Fruit fly (Drosophila melanogaster) whole organism, embryonic: ENCODE results near the gene UGP.

Experiments used
- Atf-2 ChIP-seq: fragments of 200-800 bp; sonication (Bioruptor generic); optimal IDR thresholded peaks from 2 replicates; lab custom pipeline; 2016; ENCODE audit warnings: missing biosample characterization, missing genetic modification characterization
- CG10959 ChIP-seq: fragments of 200-800 bp; sonication (Bioruptor generic); IDR thresholded peaks from 2 replicates; pipeline ENCODE4 v1.3.6; 2022; ENCODE audit warnings: missing biosample characterization, missing genetic modification characterization
- CG12391 ChIP-seq: fragments of 200-800 bp; sonication (Bioruptor generic); optimal IDR thresholded peaks from 3 replicates; lab custom pipeline; 2018; ENCODE audit warnings: missing biosample characterization, mild to moderate bottlenecking, missing genetic modification characterization, moderate library complexity
- CG13287 ChIP-seq: fragments of 200-800 bp; sonication (Bioruptor generic); IDR thresholded peaks from 2 replicates; pipeline ENCODE4 v1.3.6; 2022; ENCODE audit warnings: missing biosample characterization, missing genetic modification characterization; ENCODE audit not compliant: partially characterized antibody
- CG13296 ChIP-seq: fragments of 200-800 bp; sonication (Bioruptor generic); optimal IDR thresholded peaks from 3 replicates; lab custom pipeline; 2018; ENCODE audit warnings: missing biosample characterization, mild to moderate bottlenecking, missing genetic modification characterization
- CG14860 ChIP-seq: fragments of 200-800 bp; sonication (Bioruptor generic); IDR thresholded peaks from 3 replicates; pipeline ENCODE4 v1.3.6; 2022; ENCODE audit warnings: missing biosample characterization, missing genetic modification characterization; ENCODE audit not compliant: partially characterized antibody
- CG1602 ChIP-seq: fragments of 200-800 bp; sonication (Bioruptor generic); optimal IDR thresholded peaks from 3 replicates; lab custom pipeline; 2016; ENCODE audit warnings: missing biosample characterization, missing genetic modification characterization
- CG1603 ChIP-seq: fragments of 200-800 bp; sonication (Bioruptor generic); optimal IDR thresholded peaks from 2 replicates; lab custom pipeline; 2019; ENCODE audit warnings: missing biosample characterization, mild to moderate bottlenecking, missing genetic modification characterization, moderate library complexity
- CG16779 ChIP-seq: fragments of 200-800 bp; sonication (Bioruptor generic); IDR thresholded peaks from 2 replicates; pipeline ENCODE4 v1.3.6; 2022; ENCODE audit warnings: missing biosample characterization, missing genetic modification characterization
- CG17186 ChIP-seq: fragments of 200-800 bp; sonication (Bioruptor generic); optimal IDR thresholded peaks from 3 replicates; lab custom pipeline; 2017; ENCODE audit warnings: missing biosample characterization, missing genetic modification reagents, missing genetic modification characterization
- CG17359 ChIP-seq: fragments of 200-800 bp; sonication (Bioruptor generic); optimal IDR thresholded peaks from 3 replicates; lab custom pipeline; 2018; ENCODE audit warnings: missing biosample characterization, mild to moderate bottlenecking, missing genetic modification characterization, moderate library complexity
- CG17568 ChIP-seq: fragments of 200-800 bp; sonication (Bioruptor generic); optimal IDR thresholded peaks from 2 replicates; lab custom pipeline; 2018; ENCODE audit warnings: missing biosample characterization, mild to moderate bottlenecking, missing genetic modification characterization, moderate library complexity
- CG17829 ChIP-seq: fragments of 200-800 bp; optimal IDR thresholded peaks from 2 replicates; lab custom pipeline; 2019; ENCODE audit warnings: missing biosample characterization, mild to moderate bottlenecking, missing genetic modification characterization, moderate library complexity
- CG1792 ChIP-seq: fragments of 200-800 bp; sonication (Bioruptor generic); optimal IDR thresholded peaks from 2 replicates; lab custom pipeline; 2016; ENCODE audit warnings: missing biosample characterization, missing genetic modification characterization
- CG2875 ChIP-seq: fragments of 200-800 bp; sonication (Bioruptor generic); optimal IDR thresholded peaks from 2 replicates; lab custom pipeline; 2017; ENCODE audit warnings: missing biosample characterization, mild to moderate bottlenecking, missing genetic modification characterization, missing genetic modification reagents
- CG3281 ChIP-seq: fragments of 200-800 bp; sonication (Bioruptor generic); optimal IDR thresholded peaks from 3 replicates; lab custom pipeline; 2017; ENCODE audit warnings: missing biosample characterization, mild to moderate bottlenecking, missing genetic modification characterization
- CG34422 ChIP-seq: fragments of 200-800 bp; sonication (Bioruptor generic); IDR thresholded peaks from 3 replicates; pipeline ENCODE4 v1.3.6; 2022; ENCODE audit warnings: missing biosample characterization, missing genetic modification characterization
- CG4404 ChIP-seq: fragments of 200-800 bp; sonication (Bioruptor generic); IDR thresholded peaks from 2 replicates; pipeline ENCODE4 v1.3.6; 2022; ENCODE audit warnings: missing biosample characterization, missing genetic modification characterization
- CG4820 ChIP-seq: fragments of 200-800 bp; sonication (Bioruptor generic); optimal IDR thresholded peaks from 3 replicates; lab custom pipeline; 2016; ENCODE audit warnings: missing biosample characterization, missing genetic modification characterization
- CG6813 ChIP-seq: fragments of 200-800 bp; sonication (Bioruptor generic); optimal IDR thresholded peaks from 2 replicates; lab custom pipeline; 2017; ENCODE audit warnings: missing biosample characterization, missing genetic modification characterization, mild to moderate bottlenecking, moderate library complexity, missing genetic modification reagents
- CG9727 ChIP-seq: fragments of 200-800 bp; sonication (Bioruptor generic); optimal IDR thresholded peaks from 3 replicates; lab custom pipeline; 2017; ENCODE audit warnings: missing biosample characterization, mild to moderate bottlenecking, missing genetic modification characterization
- CG9817 ChIP-seq: fragments of 200-800 bp; sonication (Bioruptor generic); optimal IDR thresholded peaks from 2 replicates; lab custom pipeline; 2018; ENCODE audit warnings: missing biosample characterization, mild to moderate bottlenecking, missing genetic modification characterization, moderate library complexity
- CkIIα-i1 ChIP-seq: fragments of 200-800 bp; sonication (Bioruptor generic); IDR thresholded peaks from 2 replicates; pipeline ENCODE4 v1.3.6; 2022; ENCODE audit warnings: missing biosample characterization, missing genetic modification characterization
- Deaf1 ChIP-seq: fragments of 200-800 bp; optimal IDR thresholded peaks from 3 replicates; lab custom pipeline; 2019; ENCODE audit warnings: missing biosample characterization, mild to moderate bottlenecking, missing genetic modification characterization, moderate library complexity
- Doc2 ChIP-seq: fragments of 200-800 bp; sonication (Bioruptor generic); IDR thresholded peaks from 2 replicates; pipeline ENCODE4 v1.3.6; 2022; ENCODE audit warnings: missing biosample characterization, missing genetic modification characterization
- Drgx ChIP-seq: fragments of 200-800 bp; sonication (Bioruptor generic); IDR thresholded peaks from 2 replicates; pipeline ENCODE4 v1.3.6; 2022; ENCODE audit warnings: missing biosample characterization, missing genetic modification characterization
- Gsc ChIP-seq: fragments of 200-800 bp; sonication (Bioruptor generic); IDR thresholded peaks from 2 replicates; pipeline ENCODE4 v1.3.6; 2022; ENCODE audit warnings: missing biosample characterization, missing genetic modification characterization
- Hmr ChIP-seq: fragments of 200-800 bp; sonication (Bioruptor generic); optimal IDR thresholded peaks from 3 replicates; lab custom pipeline; 2017; ENCODE audit warnings: mild to moderate bottlenecking, missing biosample characterization, missing genetic modification reagents, missing genetic modification characterization
- Hmx ChIP-seq: fragments of 200-800 bp; sonication (Bioruptor generic); optimal IDR thresholded peaks from 2 replicates; lab custom pipeline; 2016; ENCODE audit warnings: missing biosample characterization, missing genetic modification characterization
- Hr3 ChIP-seq: fragments of 200-800 bp; sonication (Bioruptor generic); optimal IDR thresholded peaks from 3 replicates; lab custom pipeline; 2016; ENCODE audit warnings: missing biosample characterization, missing genetic modification characterization
- Hr39 ChIP-seq: fragments of >200 bp; optimal IDR thresholded peaks from 2 replicates; lab custom pipeline; 2017
- MTF-1 ChIP-seq: fragments of 200-800 bp; sonication (Bioruptor generic); optimal IDR thresholded peaks from 2 replicates; lab custom pipeline; 2018; ENCODE audit warnings: missing biosample characterization, mild to moderate bottlenecking, missing genetic modification characterization, borderline replicate concordance
- Max ChIP-seq: fragments of 200-800 bp; sonication (Bioruptor generic); optimal IDR thresholded peaks from 2 replicates; lab custom pipeline; 2016; ENCODE audit warnings: missing biosample characterization, mild to moderate bottlenecking, missing genetic modification characterization
- ac ChIP-seq: fragments of 200-800 bp; sonication (Bioruptor generic); optimal IDR thresholded peaks from 3 replicates; lab custom pipeline; 2017; ENCODE audit warnings: missing biosample characterization, mild to moderate bottlenecking, missing genetic modification characterization
- ase ChIP-seq: fragments of 200-800 bp; sonication (Bioruptor generic); IDR thresholded peaks from 3 replicates; pipeline ENCODE4 v1.3.6; 2022; ENCODE audit warnings: missing biosample characterization, missing genetic modification characterization
- az2 ChIP-seq: fragments of 200-800 bp; sonication (Bioruptor generic); optimal IDR thresholded peaks from 3 replicates; lab custom pipeline; 2016; ENCODE audit warnings: missing biosample characterization, missing genetic modification characterization
- danr ChIP-seq: fragments of 200-800 bp; sonication (Bioruptor generic); IDR thresholded peaks from 2 replicates; pipeline ENCODE4 v1.3.6; 2022; ENCODE audit warnings: missing biosample characterization, missing genetic modification characterization
- dmrt99B ChIP-seq: fragments of 200-800 bp; sonication (Bioruptor generic); optimal IDR thresholded peaks from 2 replicates; lab custom pipeline; 2018; ENCODE audit warnings: missing biosample characterization, mild to moderate bottlenecking, missing genetic modification characterization, moderate library complexity
- dysf ChIP-seq: fragments of 200-800 bp; sonication (Bioruptor generic); IDR thresholded peaks from 3 replicates; pipeline ENCODE4 v1.3.6; 2022; ENCODE audit warnings: missing biosample characterization, missing genetic modification characterization
- gsb ChIP-seq: fragments of 200-800 bp; sonication (Bioruptor generic); IDR thresholded peaks from 2 replicates; pipeline ENCODE4 v1.3.6; 2022; ENCODE audit warnings: missing biosample characterization, missing genetic modification characterization
- hbn ChIP-seq: fragments of 200-800 bp; sonication (Bioruptor generic); IDR thresholded peaks from 2 replicates; pipeline ENCODE4 v1.3.6; 2022; ENCODE audit warnings: missing biosample characterization, missing genetic modification characterization; ENCODE audit not compliant: partially characterized antibody
- lmd ChIP-seq: fragments of 200-800 bp; sonication (Bioruptor generic); IDR thresholded peaks from 2 replicates; pipeline ENCODE4 v1.3.6; 2022; ENCODE audit warnings: missing biosample characterization, missing genetic modification characterization
- nmo ChIP-seq: fragments of 200-800 bp; sonication (Bioruptor generic); optimal IDR thresholded peaks from 2 replicates; lab custom pipeline; 2018; ENCODE audit warnings: missing biosample characterization, mild to moderate bottlenecking, missing genetic modification characterization, moderate library complexity
- odd ChIP-seq: fragments of 200-800 bp; sonication (Bioruptor generic); optimal IDR thresholded peaks from 2 replicates; lab custom pipeline; 2017; ENCODE audit warnings: missing biosample characterization, mild to moderate bottlenecking, missing genetic modification characterization
- pho ChIP-seq: fragments of 200-800 bp; sonication (Bioruptor generic); optimal IDR thresholded peaks from 2 replicates; lab custom pipeline; 2016; ENCODE audit warnings: missing biosample characterization, missing genetic modification characterization
- ssp ChIP-seq: fragments of 200-800 bp; sonication (Bioruptor generic); IDR thresholded peaks from 2 replicates; pipeline ENCODE4 v1.3.6; 2022; ENCODE audit warnings: missing biosample characterization, missing genetic modification characterization
- sug ChIP-seq: fragments of 200-800 bp; optimal IDR thresholded peaks from 2 replicates; lab custom pipeline; 2019; ENCODE audit warnings: missing biosample characterization, mild to moderate bottlenecking, missing genetic modification characterization, moderate library complexity
- tin ChIP-seq: fragments of 200-800 bp; sonication (Bioruptor generic); optimal IDR thresholded peaks from 3 replicates; lab custom pipeline; 2016; ENCODE audit warnings: missing biosample characterization, missing genetic modification characterization
- vfl ChIP-seq: fragments of 200-800 bp; sonication (Bioruptor generic); optimal IDR thresholded peaks from 2 replicates; lab custom pipeline; 2016; ENCODE audit warnings: missing biosample characterization, missing genetic modification characterization
- zfh2 ChIP-seq: fragments of 200-800 bp; sonication (Bioruptor generic); optimal IDR thresholded peaks from 2 replicates; lab custom pipeline; 2016; ENCODE audit warnings: missing biosample characterization, missing genetic modification characterization

The UGP gene

DNA sequence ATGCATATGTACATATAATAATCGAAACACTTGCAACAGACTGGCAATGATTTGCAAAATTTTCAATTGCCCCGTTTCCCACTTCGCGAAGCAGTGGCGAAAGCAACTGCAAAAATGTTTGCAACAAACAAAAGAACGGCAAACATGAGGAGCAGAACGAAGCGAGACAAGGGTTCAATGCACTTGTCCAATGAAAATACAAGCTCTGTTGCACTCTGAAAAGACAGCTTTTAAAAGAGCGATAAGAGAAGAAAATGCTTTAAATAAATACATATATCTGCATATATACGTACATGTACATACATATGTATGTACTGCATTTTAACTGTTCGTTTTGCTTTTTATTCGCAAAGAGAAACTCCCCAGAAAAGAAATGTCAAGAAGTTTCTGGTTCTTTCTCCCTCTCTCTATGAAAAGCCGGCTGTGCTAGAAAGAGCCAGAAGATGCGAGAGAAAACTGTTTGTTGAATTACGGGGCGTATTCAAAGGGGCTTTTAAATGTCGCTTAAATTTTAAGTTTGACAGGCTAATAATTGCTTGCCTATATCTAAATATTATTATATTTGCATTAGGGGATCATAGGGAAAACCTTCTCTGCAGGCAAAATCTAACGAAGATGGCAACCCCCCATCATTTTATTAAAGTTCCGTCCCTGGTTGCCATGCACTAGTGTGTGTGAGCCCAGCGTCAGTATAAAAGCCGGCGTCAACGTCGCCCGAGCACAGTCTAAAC, 24.8 kb upstream of the UGP start, which contains the start of gene Hsp27 (continued):
- TF ChIP-seq CG34422: peak; percentile 99
- TF ChIP-seq vfl (GFP tag; lab: Kevin White, UChicago): peak; percentile 97
- peak; percentile 96 for TF ChIP-seq CG1603 (tag; lab: Kevin White, UChicago)
- TF ChIP-seq Hmr (GFP tag; lab: Kevin White, UChicago): peak; percentile 98
- peak; percentile 86 for TF ChIP-seq Deaf1 (tag; lab: Kevin White, UChicago)
- TF ChIP-seq CG9817 (tag; lab: Kevin White, UChicago): peak; percentile 96
- TF ChIP-seq CG17568: peak; percentile 96
- peak; percentile 99 for TF ChIP-seq CG17359 (tag; lab: Kevin White, UChicago)
- peak; percentile 87 for TF ChIP-seq sug (tag; lab: Kevin White, UChicago)
- TF ChIP-seq pho: peak; percentile 84
- TF ChIP-seq Hr39 (lab: Kevin White, UChicago): no peak
- TF ChIP-seq hbn (GFP tag; lab: Robert Waterston, UW): no peak
- TF ChIP-seq CG10959 (GFP tag; lab: Robert Waterston, UW): peak; percentile 95
- peak; percentile 97 for TF ChIP-seq CG6813 (GFP tag; lab: Kevin White, UChicago)
- TF ChIP-seq CG14860 (GFP tag; lab: Robert Waterston, UW): no peak
- TF ChIP-seq lmd: peak; percentile 99
- peak; percentile 97 for TF ChIP-seq CG16779 (GFP tag; lab: Robert Waterston, UW)
- TF ChIP-seq odd (GFP tag; lab: Kevin White, UChicago): peak; percentile 95
- peak; percentile 96 for TF ChIP-seq CG9727
- TF ChIP-seq CG17186: peak; percentile 92
- TF ChIP-seq gsb (GFP tag; lab: Robert Waterston, UW): peak; percentile 96
- TF ChIP-seq az2: peak; percentile 99
- peak; percentile 83 for TF ChIP-seq Hmx (GFP tag; lab: Kevin White, UChicago)
- peak; percentile 99 for TF ChIP-seq dmrt99B
- peak; percentile 97 for TF ChIP-seq Gsc
- peak; percentile 98 for TF ChIP-seq CG1602 (GFP tag; lab: Kevin White, UChicago)
- TF ChIP-seq ac: peak; percentile 82
- TF ChIP-seq CG13287 (GFP tag; lab: Robert Waterston, UW): no peak; the same call in 1 of the 2 replicates
- TF ChIP-seq CG12391 (tag; lab: Kevin White, UChicago): peak; percentile 98
- TF ChIP-seq CkIIα-i1 (GFP tag; lab: Robert Waterston, UW): peak; percentile 82
- peak; percentile 98 for TF ChIP-seq CG17829 (tag; lab: Kevin White, UChicago)
- peak; percentile 98 for TF ChIP-seq tin
- TF ChIP-seq CG3281 (GFP tag; lab: Kevin White, UChicago): peak; percentile 97
- TF ChIP-seq ase (GFP tag; lab: Robert Waterston, UW): peak; percentile 98
- TF ChIP-seq zfh2 (GFP tag; lab: Kevin White, UChicago): peak; percentile 96
- peak; percentile 97 for TF ChIP-seq danr (GFP tag; lab: Robert Waterston, UW)
- peak; percentile 98 for TF ChIP-seq Max (GFP tag; lab: Kevin White, UChicago)
- TF ChIP-seq ssp (GFP tag; lab: Robert Waterston, UW): peak; percentile 94
- TF ChIP-seq CG13296: peak; percentile 95
- peak; percentile 99 for TF ChIP-seq nmo (GFP tag; lab: Kevin White, UChicago)
- peak; percentile 99 for TF ChIP-seq CG4404
- peak; percentile 93 for TF ChIP-seq Doc2 (GFP tag; lab: Robert Waterston, UW)
- TF ChIP-seq dysf (GFP tag; lab: Robert Waterston, UW): peak; percentile 99
- TF ChIP-seq CG4820 (GFP tag; lab: Kevin White, UChicago): peak; percentile 98
- peak; percentile 100 for TF ChIP-seq Drgx (GFP tag; lab: Robert Waterston, UW)
- peak; percentile 98 for TF ChIP-seq Hr3 (GFP tag; lab: Kevin White, UChicago)
- TF ChIP-seq MTF-1: peak; percentile 94
- TF ChIP-seq Atf-2 (GFP tag; lab: Kevin White, UChicago): peak; percentile 86
- peak; percentile 92 for TF ChIP-seq CG1792 (GFP tag; lab: Kevin White, UChicago)
- peak; percentile 99 for TF ChIP-seq CG2875 (GFP tag; lab: Kevin White, UChicago)
